Fruit fly (Drosophila melanogaster) whole organism, prepupa: ENCODE measurements around the gene RIOK1.

ENCODE experiments used
- Blimp-1 ChIP-seq: fragments of 200-800 bp; sonication (Bioruptor generic); optimal IDR thresholded peaks from 3 replicates; lab custom pipeline; 2017; ENCODE audit warnings: missing biosample characterization, missing genetic modification characterization, mild to moderate bottlenecking, moderate library complexity, missing genetic modification reagents
- CG11294 ChIP-seq: fragments of 200-800 bp; sonication (Bioruptor generic); IDR thresholded peaks from 2 replicates; pipeline ENCODE4 v1.3.6; 2022; ENCODE audit warnings: missing biosample characterization, missing genetic modification characterization
- CG1621 ChIP-seq: fragments of 200-800 bp; sonication (Bioruptor generic); optimal IDR thresholded peaks from 3 replicates; lab custom pipeline; 2018; ENCODE audit warnings: missing biosample characterization, mild to moderate bottlenecking, missing genetic modification characterization
- CG3032 ChIP-seq: fragments of 200-800 bp; optimal IDR thresholded peaks from 2 replicates; lab custom pipeline; 2019; ENCODE audit warnings: missing biosample characterization, mild to moderate bottlenecking, missing genetic modification characterization, moderate library complexity
- CG3919 ChIP-seq: fragments of 200-800 bp; sonication (Bioruptor generic); optimal IDR thresholded peaks from 3 replicates; lab custom pipeline; 2016; ENCODE audit warnings: missing biosample characterization, missing genetic modification characterization
- CG4318 ChIP-seq: fragments of 200-800 bp; sonication (Bioruptor generic); optimal IDR thresholded peaks from 3 replicates; lab custom pipeline; 2017; ENCODE audit warnings: missing biosample characterization, mild to moderate bottlenecking, missing genetic modification characterization
- CG6163 ChIP-seq: fragments of 200-800 bp; sonication (Bioruptor generic); IDR thresholded peaks from 3 replicates; pipeline ENCODE4 v1.3.6; 2022; ENCODE audit warnings: missing biosample characterization, missing genetic modification characterization
- CG6276 ChIP-seq: fragments of 200-800 bp; sonication (Bioruptor generic); optimal IDR thresholded peaks from 2 replicates; lab custom pipeline; 2017; ENCODE audit warnings: missing biosample characterization, mild to moderate bottlenecking, missing genetic modification characterization
- CG6792 ChIP-seq: fragments of 200-800 bp; sonication (Bioruptor generic); optimal IDR thresholded peaks from 3 replicates; lab custom pipeline; 2016; ENCODE audit warnings: missing biosample characterization, missing genetic modification characterization
- CG6808 ChIP-seq: fragments of 200-800 bp; sonication (Bioruptor generic); optimal IDR thresholded peaks from 3 replicates; lab custom pipeline; 2017; ENCODE audit warnings: missing biosample characterization, missing genetic modification characterization, mild to moderate bottlenecking, moderate library complexity, missing genetic modification reagents
- CG6854 ChIP-seq: fragments of 200-800 bp; sonication (Bioruptor generic); optimal IDR thresholded peaks from 2 replicates; lab custom pipeline; 2017; ENCODE audit warnings: missing biosample characterization, mild to moderate bottlenecking, missing genetic modification characterization
- CG7368 ChIP-seq: fragments of 200-800 bp; sonication (Bioruptor generic); optimal IDR thresholded peaks from 3 replicates; lab custom pipeline; 2016; ENCODE audit warnings: missing biosample characterization, missing genetic modification characterization
- CG8119 ChIP-seq: fragments of 200-800 bp; sonication (Bioruptor generic); IDR thresholded peaks from 3 replicates; pipeline ENCODE4 v1.3.6; 2022; ENCODE audit warnings: missing biosample characterization, missing genetic modification characterization
- CG8632 ChIP-seq: fragments of 200-800 bp; sonication (Bioruptor generic); optimal IDR thresholded peaks from 3 replicates; lab custom pipeline; 2016; ENCODE audit warnings: missing biosample characterization, missing genetic modification characterization
- CG9139 ChIP-seq: fragments of 200-800 bp; sonication (Bioruptor generic); optimal IDR thresholded peaks from 3 replicates; lab custom pipeline; 2017; ENCODE audit warnings: missing biosample characterization, mild to moderate bottlenecking, missing genetic modification characterization
- Eip78C ChIP-seq: fragments of 200-800 bp; sonication (Bioruptor generic); peaks from one replicate; lab custom pipeline; 2016; ENCODE audit warnings: missing biosample characterization, missing genetic modification characterization
- Eip93F ChIP-seq: fragments of 200-800 bp; sonication (Bioruptor generic); optimal IDR thresholded peaks from 2 replicates; lab custom pipeline; 2016; ENCODE audit warnings: missing biosample characterization, mild to moderate bottlenecking, missing genetic modification characterization
- Ets96B ChIP-seq: fragments of 200-800 bp; optimal IDR thresholded peaks from 2 replicates; lab custom pipeline; 2019; ENCODE audit warnings: missing biosample characterization, mild to moderate bottlenecking, missing genetic modification characterization, moderate library complexity
- Hr39 ChIP-seq: fragments of 200-800 bp; sonication (Bioruptor generic); optimal IDR thresholded peaks from 2 replicates; lab custom pipeline; 2016; ENCODE audit warnings: missing biosample characterization, missing genetic modification characterization
- Hr4 ChIP-seq: fragments of 200-800 bp; sonication (Bioruptor generic); optimal IDR thresholded peaks from 3 replicates; lab custom pipeline; 2016; ENCODE audit warnings: missing biosample characterization, missing genetic modification characterization
- Met ChIP-seq: fragments of 200-800 bp; sonication (Bioruptor generic); optimal IDR thresholded peaks from 3 replicates; lab custom pipeline; 2016; ENCODE audit warnings: missing biosample characterization, missing genetic modification characterization
- OdsH ChIP-seq: fragments of 200-800 bp; sonication (Bioruptor generic); optimal IDR thresholded peaks from 3 replicates; lab custom pipeline; 2016; ENCODE audit warnings: missing biosample characterization, missing genetic modification characterization
- Sox102F ChIP-seq: fragments of 200-800 bp; sonication (Bioruptor generic); optimal IDR thresholded peaks from 2 replicates; lab custom pipeline; 2016; ENCODE audit warnings: missing biosample characterization, mild to moderate bottlenecking, missing genetic modification characterization
- Sox14 ChIP-seq: fragments of 200-800 bp; sonication (Bioruptor generic); optimal IDR thresholded peaks from 3 replicates; lab custom pipeline; 2016; ENCODE audit warnings: missing biosample characterization, missing genetic modification characterization
- achi ChIP-seq: fragments of 200-800 bp; sonication (Bioruptor generic); optimal IDR thresholded peaks from 3 replicates; lab custom pipeline; 2016; ENCODE audit warnings: missing biosample characterization, missing genetic modification characterization
- dac ChIP-seq: fragments of 200-800 bp; sonication (Bioruptor generic); optimal IDR thresholded peaks from 2 replicates; lab custom pipeline; 2017; ENCODE audit warnings: missing biosample characterization, mild to moderate bottlenecking, missing genetic modification characterization
- dsx ChIP-seq: fragments of 200-800 bp; optimal IDR thresholded peaks from 3 replicates; lab custom pipeline; 2019; ENCODE audit warnings: missing biosample characterization, mild to moderate bottlenecking, missing genetic modification characterization, moderate library complexity; ENCODE audit not compliant: poor library complexity, severe bottlenecking
- fd59A ChIP-seq: fragments of 200-800 bp; sonication (Bioruptor generic); optimal IDR thresholded peaks from 2 replicates; lab custom pipeline; 2017; ENCODE audit warnings: missing biosample characterization, mild to moderate bottlenecking, missing genetic modification characterization, missing genetic modification reagents
- fkh ChIP-seq: fragments of 200-800 bp; sonication (Bioruptor generic); optimal IDR thresholded peaks from 3 replicates; lab custom pipeline; 2017; ENCODE audit warnings: missing biosample characterization, mild to moderate bottlenecking, missing genetic modification characterization, moderate library complexity
- pdm3 ChIP-seq: fragments of 200-800 bp; sonication (Bioruptor generic); optimal IDR thresholded peaks from 3 replicates; lab custom pipeline; 2016; ENCODE audit warnings: missing biosample characterization, missing genetic modification characterization
- topi ChIP-seq: fragments of 200-800 bp; sonication (Bioruptor generic); optimal IDR thresholded peaks from 3 replicates; lab custom pipeline; 2016; ENCODE audit warnings: missing biosample characterization, missing genetic modification characterization

Gene RIOK1

DNA sequence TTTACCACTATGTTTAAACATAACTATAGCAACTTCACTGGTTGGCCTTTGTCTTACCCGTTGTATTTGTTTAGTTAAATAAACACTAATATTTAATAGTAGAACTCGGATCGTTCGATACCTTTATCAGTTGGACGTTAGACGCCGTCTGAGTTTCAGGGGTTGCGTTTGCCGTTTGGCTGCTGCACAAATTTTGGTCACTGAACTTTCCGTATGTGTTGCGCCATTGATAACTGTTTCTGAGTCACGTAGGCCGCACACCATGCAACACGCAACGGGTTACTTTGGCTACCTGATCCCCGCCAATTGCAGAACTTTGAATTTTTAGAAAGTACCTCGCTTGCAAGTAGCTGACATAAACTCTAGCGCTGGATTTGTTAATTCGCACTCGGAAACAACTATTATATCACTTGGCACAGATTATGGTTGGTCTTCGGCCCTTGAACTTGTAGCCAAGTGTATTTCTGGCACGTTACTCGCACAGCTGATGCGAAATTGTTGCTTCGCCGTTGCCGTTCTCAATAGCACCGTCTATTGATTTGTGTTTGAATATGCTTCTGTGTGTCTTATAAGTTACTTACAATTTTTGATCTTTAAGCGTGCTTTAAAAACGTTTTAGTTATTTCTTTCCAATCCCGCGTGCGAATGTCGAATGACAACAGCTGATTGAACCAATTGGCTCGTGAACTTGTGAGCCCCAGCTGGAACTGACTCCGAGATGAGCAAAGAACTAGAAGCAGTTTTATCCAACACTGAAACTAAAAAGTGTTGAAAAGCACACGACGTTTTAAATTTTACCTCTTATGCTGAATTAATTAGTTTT, 48.2 kb upstream of the RIOK1 start, which contains the start of gene Dph1 (continued):
- TF ChIP-seq CG7368 (GFP tag; lab: Kevin White, UChicago) (peak; percentile 95), CG11294 (GFP tag; lab: Robert Waterston, UW) (peak; percentile 79; the same call in 1 of the 2 replicates), achi (GFP tag; lab: Kevin White, UChicago) (peak; percentile 90), dsx (peak; percentile 96), Sox102F (GFP tag; lab: Kevin White, UChicago) (peak; percentile 92), CG6854 (GFP tag; lab: Kevin White, UChicago) (peak; percentile 87), CG8632 (GFP tag; lab: Kevin White, UChicago) (peak; percentile 88), dac (GFP tag; lab: Kevin White, UChicago) (peak; percentile 90), Ets96B (tag; lab: Kevin White, UChicago) (peak; percentile 90), pdm3 (peak; percentile 91)
- TF ChIP-seq, all 60 proteins: peak for 59

DNA sequence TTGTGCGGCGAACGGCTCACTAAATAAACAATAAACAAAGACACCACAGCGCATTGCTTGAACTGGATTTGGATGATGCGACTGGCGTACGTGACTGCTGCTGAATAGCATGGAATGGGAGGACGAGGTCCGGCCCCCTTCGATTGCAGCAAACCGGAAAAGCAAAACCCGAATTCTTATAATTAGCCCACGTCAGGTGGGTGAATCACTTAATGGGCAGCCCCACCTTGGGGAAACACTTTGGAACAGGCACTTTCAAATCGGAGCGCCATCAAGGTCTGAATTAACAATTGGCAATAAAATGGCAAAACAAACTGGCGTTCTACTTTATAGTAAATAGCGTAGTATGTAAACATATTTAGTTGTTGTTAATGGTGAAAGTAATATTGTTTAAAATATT, 47.6 kb upstream of the RIOK1 start:
- TF ChIP-seq Hr4 (GFP tag; lab: Kevin White, UChicago) = no peak
- TF ChIP-seq Eip78C = peak; percentile 19

DNA sequence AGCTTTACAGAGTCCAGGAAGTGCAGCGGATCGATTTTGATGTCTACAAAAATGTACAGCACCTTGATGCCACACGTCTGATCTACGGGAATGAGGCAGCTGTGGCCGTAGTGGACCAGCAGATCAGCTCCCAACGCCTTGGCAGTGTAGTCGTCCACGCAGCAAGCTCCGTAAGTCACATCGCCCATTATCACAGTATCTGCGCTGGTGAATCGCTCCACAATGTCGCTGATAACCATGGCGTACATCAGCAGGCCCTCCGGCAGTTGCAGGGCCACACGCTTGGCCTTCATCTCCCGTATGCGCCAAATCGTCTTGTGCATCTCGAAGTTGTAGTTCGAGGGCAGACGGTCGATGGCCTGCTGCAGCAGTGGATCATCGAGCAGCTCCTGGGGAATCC, 46.8 kb upstream of the RIOK1 start:
- TF ChIP-seq CG6808 (GFP tag; lab: Kevin White, UChicago) = no peak
- TF ChIP-seq dsx = no peak
- no peak for TF ChIP-seq CG6163 (GFP tag; lab: Robert Waterston, UW)
- no peak for TF ChIP-seq topi (GFP tag; lab: Kevin White, UChicago)
- no peak for TF ChIP-seq OdsH (GFP tag; lab: Kevin White, UChicago)
- no peak for TF ChIP-seq CG8632 (GFP tag; lab: Kevin White, UChicago)
- no peak for TF ChIP-seq CG11294 (GFP tag; lab: Robert Waterston, UW)
- TF ChIP-seq CG7368 (GFP tag; lab: Kevin White, UChicago) = no peak
- TF ChIP-seq CG3919 (GFP tag; lab: Kevin White, UChicago) = no peak
- TF ChIP-seq Met = no peak
- TF ChIP-seq Hr39 = no peak
- TF ChIP-seq CG6276 (GFP tag; lab: Kevin White, UChicago) = no peak
- no peak for TF ChIP-seq Ets96B (tag; lab: Kevin White, UChicago)

DNA sequence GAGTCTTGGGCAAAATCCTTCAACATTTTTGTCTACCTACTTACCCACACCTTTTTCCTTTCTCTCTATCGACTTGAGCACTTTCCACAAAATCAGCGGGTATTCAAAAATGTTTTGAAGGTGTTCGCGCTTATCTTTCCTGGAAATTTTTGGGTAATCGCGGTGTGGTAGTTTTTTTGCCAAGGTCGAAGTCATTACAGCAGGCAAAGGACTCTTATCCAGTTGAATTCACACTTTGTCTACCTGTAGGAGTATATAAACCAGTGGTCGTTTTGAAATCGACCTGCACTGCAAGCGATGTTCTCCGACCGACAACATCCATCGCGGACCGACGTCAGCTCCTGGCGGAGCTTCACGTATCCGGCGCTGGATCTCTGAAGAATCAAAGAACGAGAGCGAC, 44.6 kb upstream of the RIOK1 start:
- no peak for TF ChIP-seq CG6854 (GFP tag; lab: Kevin White, UChicago)
- no peak for TF ChIP-seq CG11294 (GFP tag; lab: Robert Waterston, UW)
- TF ChIP-seq Ets96B (tag; lab: Kevin White, UChicago) = no peak
- TF ChIP-seq CG1621 (tag; lab: Kevin White, UChicago) = no peak
- no peak for TF ChIP-seq CG4318 (GFP tag; lab: Kevin White, UChicago)
- no peak for TF ChIP-seq CG9139 (GFP tag; lab: Kevin White, UChicago)
- no peak for TF ChIP-seq Sox14 (GFP tag; lab: Kevin White, UChicago)
- no peak for TF ChIP-seq CG6792 (GFP tag; lab: Kevin White, UChicago)
- no peak for TF ChIP-seq dsx
- TF ChIP-seq CG8119 (GFP tag; lab: Robert Waterston, UW) = no peak
- no peak for TF ChIP-seq fd59A (GFP tag; lab: Kevin White, UChicago)

DNA sequence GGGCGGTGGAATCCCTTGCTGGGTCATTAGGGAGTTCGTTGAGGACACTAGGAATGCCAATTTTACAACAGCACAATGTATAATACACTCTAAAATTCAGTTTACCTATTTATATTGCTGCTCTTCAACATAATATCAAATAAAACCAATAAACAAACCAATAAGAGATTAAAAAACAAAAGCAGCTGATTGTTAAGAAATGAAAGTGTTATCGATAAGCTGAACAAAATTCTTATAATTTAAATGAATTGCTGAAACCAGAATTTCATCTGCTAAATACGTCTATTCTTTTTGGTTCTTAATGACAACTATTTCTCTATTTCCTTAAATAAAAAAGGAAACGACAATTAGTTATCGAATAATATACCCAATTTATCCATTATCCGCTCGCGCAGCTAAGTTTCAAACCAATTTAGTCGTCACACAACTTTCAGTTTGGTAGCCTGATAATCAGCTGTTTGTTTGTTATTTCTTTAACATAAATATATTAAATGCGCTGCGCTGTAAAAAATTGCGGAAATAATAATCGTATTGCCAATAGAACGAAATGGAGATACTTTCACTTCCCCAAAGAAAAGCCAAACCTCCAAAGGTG, 43.0 kb upstream of the RIOK1 start, which contains the start of the genes Pldn and CG14135:
Gene Pldn (minus strand): TSS at position 197 of the 595 bp plus-strand sequence.
Gene CG14135 (plus strand): TSS at position 369 of the 595 bp plus-strand sequence.
- TF ChIP-seq fkh (GFP tag; lab: Kevin White, UChicago) = peak; percentile 62
- peak; percentile 2 for TF ChIP-seq CG3032 (tag; lab: Kevin White, UChicago)
- no peak for TF ChIP-seq Eip93F (GFP tag; lab: Kevin White, UChicago)
- TF ChIP-seq Blimp-1 (GFP tag; lab: Kevin White, UChicago) = peak; percentile 38
- TF ChIP-seq, all 60 proteins: peak for 3
